Fruit fly (Drosophila melanogaster): ENCODE data around the gene betaNACtes1.

betaNACtes1 gene

dm6 chrX:14172524-14172923 lies at the start of gene betaNACtes1:
TSS of gene betaNACtes1 (minus strand) at chrX:14172624.
- TF ChIP-seq CG4496 (GFP tag; IDR thresholded peaks at IDR 0.05) (no peak), CG13204 (GFP tag; optimal IDR thresholded peaks at IDR 0.05) (no peak), Pif1B (GFP tag; optimal IDR thresholded peaks at IDR 0.05) (no peak), Pif1A (GFP tag; optimal IDR thresholded peaks at IDR 0.05) (no peak), Snoo (tag; optimal IDR thresholded peaks at IDR 0.05) (no peak), rn (GFP tag; IDR thresholded peaks at IDR 0.05) (no peak), CG8301 (tag; optimal IDR thresholded peaks at IDR 0.05) (no peak), CG9948 (tag; optimal IDR thresholded peaks at IDR 0.05) (no peak), CG34367 (tag; optimal IDR thresholded peaks at IDR 0.05) (no peak), D1 (tag; optimal IDR thresholded peaks at IDR 0.05) (no peak), CG14655 (GFP tag; optimal IDR thresholded peaks at IDR 0.05) (no peak), CG15710 (tag; optimal IDR thresholded peaks at IDR 0.05) (no peak), CG8159 (tag; optimal IDR thresholded peaks at IDR 0.05) (no peak), CG12605 (GFP tag; IDR thresholded peaks at IDR 0.05) (no peak), fd96Ca (GFP tag; IDR thresholded peaks at IDR 0.05) (no peak), CG32121 (GFP tag; IDR thresholded peaks at IDR 0.05) (no peak)

DNA sequence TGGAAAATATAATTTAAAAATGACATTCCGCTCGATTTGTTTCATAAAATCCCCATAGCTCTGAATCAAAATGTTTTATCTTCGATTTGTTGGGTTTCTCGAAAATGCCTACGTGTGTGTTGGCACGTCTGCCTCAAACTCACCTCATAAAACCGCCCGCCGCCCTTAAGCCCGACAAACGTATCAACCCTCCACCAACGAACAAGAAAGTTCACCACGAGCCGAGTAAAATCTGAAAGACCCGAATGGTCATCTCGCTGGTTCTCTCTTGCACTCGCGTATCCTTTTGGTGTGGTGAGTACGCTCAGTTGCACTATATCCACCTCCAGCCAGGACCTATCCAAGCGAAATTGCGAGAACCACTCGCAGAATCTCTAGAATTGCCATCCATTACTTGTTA lies 49.6 kb upstream of the betaNACtes1 start:
- TF ChIP-seq CG17806 (tag; optimal IDR thresholded peaks at IDR 0.05) (no peak), D1 (tag; optimal IDR thresholded peaks at IDR 0.05) (no peak), fd96Ca (GFP tag; IDR thresholded peaks at IDR 0.05) (no peak), CG32121 (GFP tag; IDR thresholded peaks at IDR 0.05) (no peak), CG10348 (GFP tag; IDR thresholded peaks at IDR 0.05) (no peak), CG4496 (GFP tag; IDR thresholded peaks at IDR 0.05) (no peak), CG14655 (GFP tag; optimal IDR thresholded peaks at IDR 0.05) (no peak), gl (tag; optimal IDR thresholded peaks at IDR 0.05) (no peak), EcR (GFP tag; optimal IDR thresholded peaks at IDR 0.05) (no peak)

- TF ChIP-seq D1 (tag; optimal IDR thresholded peaks at IDR 0.05) (no peak), Ets98B (GFP tag; IDR thresholded peaks at IDR 0.05) (no peak), Pif1B (GFP tag; optimal IDR thresholded peaks at IDR 0.05) (no peak), CG17806 (tag; optimal IDR thresholded peaks at IDR 0.05) (no peak), CG13204 (GFP tag; optimal IDR thresholded peaks at IDR 0.05) (peak; percentile 7), CG14655 (GFP tag; optimal IDR thresholded peaks at IDR 0.05) (no peak)
Measured at dm6 chrX:14221182-14221581, 48.8 kb upstream of the betaNACtes1 start.

DNA sequence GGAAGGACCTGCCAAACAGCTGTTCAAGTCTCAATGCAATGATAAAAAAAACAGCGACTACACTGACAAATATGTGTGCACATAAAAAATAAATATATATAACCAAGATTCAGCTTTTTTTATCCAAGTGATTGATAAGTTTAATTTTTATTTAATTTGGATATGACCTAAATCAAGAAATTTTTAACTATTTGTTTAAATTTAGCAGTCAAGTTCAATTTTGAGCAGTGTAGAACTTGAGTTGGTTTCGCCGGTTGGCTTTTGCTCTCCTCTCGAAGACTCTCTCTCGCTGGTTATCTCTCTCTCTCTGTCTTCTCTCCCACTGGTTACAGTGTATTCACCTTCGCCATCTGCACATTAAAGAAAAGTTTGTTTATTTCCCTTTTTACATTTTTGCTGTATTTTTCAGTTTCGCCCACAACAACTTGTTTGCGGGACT lies 45.6 kb upstream of the betaNACtes1 start:
- peak; percentile 93 for TF ChIP-seq CG8301 (tag; optimal IDR thresholded peaks at IDR 0.05)
- TF ChIP-seq D1 (tag; optimal IDR thresholded peaks at IDR 0.05), result peak; percentile 95
- peak; percentile 97 for TF ChIP-seq CG34367 (tag; optimal IDR thresholded peaks at IDR 0.05)
- TF ChIP-seq Ets98B (GFP tag; IDR thresholded peaks at IDR 0.05), result peak; percentile 94
- TF ChIP-seq gl (tag; optimal IDR thresholded peaks at IDR 0.05), result peak; percentile 92
- peak; percentile 97 for TF ChIP-seq CG4496 (GFP tag; IDR thresholded peaks at IDR 0.05)
- TF ChIP-seq CG8159 (tag; optimal IDR thresholded peaks at IDR 0.05), result peak; percentile 98
- TF ChIP-seq CG14655 (GFP tag; optimal IDR thresholded peaks at IDR 0.05), result peak; percentile 95
- peak; percentile 96 for TF ChIP-seq CG12605 (GFP tag; IDR thresholded peaks at IDR 0.05)
- TF ChIP-seq Pif1B (GFP tag; optimal IDR thresholded peaks at IDR 0.05), result peak; percentile 91
- peak; percentile 97 for TF ChIP-seq Snoo (tag; optimal IDR thresholded peaks at IDR 0.05)
- TF ChIP-seq CG10348 (GFP tag; IDR thresholded peaks at IDR 0.05), result peak; percentile 59; the same call in 1 of the 2 replicates
- peak; percentile 92 for TF ChIP-seq rn (GFP tag; IDR thresholded peaks at IDR 0.05)
- TF ChIP-seq CG9948 (tag; optimal IDR thresholded peaks at IDR 0.05), result peak; percentile 97
- peak; percentile 95 for TF ChIP-seq CG32121 (GFP tag; IDR thresholded peaks at IDR 0.05)
- peak; percentile 98 for TF ChIP-seq CG15710 (tag; optimal IDR thresholded peaks at IDR 0.05)
- peak; percentile 98 for TF ChIP-seq CG17806 (tag; optimal IDR thresholded peaks at IDR 0.05)
- TF ChIP-seq CG13204 (GFP tag; optimal IDR thresholded peaks at IDR 0.05), result peak; percentile 93
- TF ChIP-seq fd96Ca (GFP tag; IDR thresholded peaks at IDR 0.05), result peak; percentile 86
- TF ChIP-seq Pif1A (GFP tag; optimal IDR thresholded peaks at IDR 0.05), result peak; percentile 94
- TF ChIP-seq EcR (GFP tag; optimal IDR thresholded peaks at IDR 0.05), result peak; percentile 93

DNA sequence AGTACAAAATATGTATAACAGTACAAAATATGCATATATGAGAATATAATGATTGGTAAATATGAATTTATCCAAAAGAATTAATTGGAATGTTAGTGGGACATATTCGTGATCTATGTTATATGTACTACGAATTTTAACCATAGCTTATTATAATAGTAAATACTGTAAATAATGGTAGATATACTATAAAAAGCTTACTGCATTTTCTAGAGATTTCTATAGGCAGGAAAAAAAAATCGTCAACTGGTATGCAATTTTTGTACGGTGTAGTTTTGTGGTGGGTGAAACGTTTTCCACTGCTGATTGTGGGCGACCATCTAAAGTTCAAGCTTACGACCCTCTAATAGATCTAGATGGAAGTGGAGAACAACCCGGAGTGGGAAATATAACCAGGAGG lies 44.4 kb upstream of the betaNACtes1 start:
- TF ChIP-seq Ets98B (GFP tag; IDR thresholded peaks at IDR 0.05) (no peak), CG10348 (GFP tag; IDR thresholded peaks at IDR 0.05) (no peak), CG9948 (tag; optimal IDR thresholded peaks at IDR 0.05) (no peak), CG4496 (GFP tag; IDR thresholded peaks at IDR 0.05) (0 out of 3 replicates have a peak, but pooled peaks have one; percentile 7), CG8301 (tag; optimal IDR thresholded peaks at IDR 0.05) (peak; percentile 16), fd96Ca (GFP tag; IDR thresholded peaks at IDR 0.05) (no peak), CG8159 (tag; optimal IDR thresholded peaks at IDR 0.05) (no peak), rn (GFP tag; IDR thresholded peaks at IDR 0.05) (no peak), Snoo (tag; optimal IDR thresholded peaks at IDR 0.05) (no peak)

dm6 chrX:14215834-14216233 lies 43.4 kb upstream of the betaNACtes1 start:
- TF ChIP-seq CG8159 (tag; optimal IDR thresholded peaks at IDR 0.05) (no peak), CG10348 (GFP tag; IDR thresholded peaks at IDR 0.05) (no peak), CG12605 (GFP tag; IDR thresholded peaks at IDR 0.05) (peak; percentile 27; the same call in 1 of the 2 replicates), CG8301 (tag; optimal IDR thresholded peaks at IDR 0.05) (peak; percentile 31), CG9948 (tag; optimal IDR thresholded peaks at IDR 0.05) (no peak), CG15710 (tag; optimal IDR thresholded peaks at IDR 0.05) (peak; percentile 6), Pif1A (GFP tag; optimal IDR thresholded peaks at IDR 0.05) (no peak), EcR (GFP tag; optimal IDR thresholded peaks at IDR 0.05) (no peak), CG32121 (GFP tag; IDR thresholded peaks at IDR 0.05) (peak; percentile 51), gl (tag; optimal IDR thresholded peaks at IDR 0.05) (no peak), D1 (tag; optimal IDR thresholded peaks at IDR 0.05) (no peak), Pif1B (GFP tag; optimal IDR thresholded peaks at IDR 0.05) (no peak), CG13204 (GFP tag; optimal IDR thresholded peaks at IDR 0.05) (no peak), CG34367 (tag; optimal IDR thresholded peaks at IDR 0.05) (no peak), rn (GFP tag; IDR thresholded peaks at IDR 0.05) (no peak), CG4496 (GFP tag; IDR thresholded peaks at IDR 0.05) (0 out of 3 replicates have a peak, but pooled peaks have one; percentile 21), Snoo (tag; optimal IDR thresholded peaks at IDR 0.05) (no peak), fd96Ca (GFP tag; IDR thresholded peaks at IDR 0.05) (no peak; the same call in 2 of the 3 replicates), CG17806 (tag; optimal IDR thresholded peaks at IDR 0.05) (no peak), CG14655 (GFP tag; optimal IDR thresholded peaks at IDR 0.05) (peak; percentile 43), Ets98B (GFP tag; IDR thresholded peaks at IDR 0.05) (peak; percentile 31; the same call in 1 of the 2 replicates)
